Worm (Caenorhabditis elegans): Measurements from ENCODE around the gene F47B8.8.
A peak's percentile ranks its signal among the peaks of the same experiment; 100 is the strongest.

F47B8.8 gene

ce11 chrV:14322743-14323142 is 8.8 kb upstream of the F47B8.8 start, which contains the start of gene F47B8.3:
Gene F47B8.3 (minus strand): TSS chrV:14323003.
- no peak for TF ChIP-seq ceh-6 (GFP tag; optimal IDR thresholded peaks at IDR 0.05)
- TF ChIP-seq nfya-1 (tag; optimal IDR thresholded peaks at IDR 0.05): peak; percentile 13

- TF ChIP-seq pag-3 (tag; optimal IDR thresholded peaks at IDR 0.05; ENCODE audit: borderline replicate concordance) (peak; percentile 4), elt-4 (tag; optimal IDR thresholded peaks at IDR 0.05) (peak; percentile 42), rnt-1 (tag; optimal IDR thresholded peaks at IDR 0.05) (no peak)
Measured at ce11 chrV:14324502-14325467, 6.7 kb upstream of the F47B8.8 start, which contains the start of the genes F47B8.4 and F47B8.18. Gene F47B8.4 (minus strand): TSS chrV:14324673. Gene F47B8.18 (minus strand): TSS chrV:14325464.

ce11 chrV:14327776-14328175 is 3.8 kb upstream of the F47B8.8 start, which contains the start of gene F47B8.5:
Gene F47B8.5 (minus strand): TSS chrV:14327876.
- TF ChIP-seq pat-9 (tag; optimal IDR thresholded peaks at IDR 0.05) (no peak), pag-3 (tag; optimal IDR thresholded peaks at IDR 0.05; ENCODE audit: borderline replicate concordance) (no peak), dve-1 (tag; optimal IDR thresholded peaks at IDR 0.05) (no peak), fax-1 (tag; optimal IDR thresholded peaks at IDR 0.05) (no peak), odd-2 (tag; optimal IDR thresholded peaks at IDR 0.05) (no peak)

- TF ChIP-seq mec-3 (tag; optimal IDR thresholded peaks at IDR 0.05; ENCODE audit: borderline replicate concordance): no peak
- TF ChIP-seq zip-5 (tag; optimal IDR thresholded peaks at IDR 0.05): no peak
Measured at ce11 chrV:14328806-14329205, 2.7 kb upstream of the F47B8.8 start, which contains the start of gene pepm-1. Gene pepm-1 (plus strand): TSS chrV:14329106.

ce11 chrV:14333116-14333515 is 1.6 kb downstream of the F47B8.8 start, which contains the start of gene srm-4:
Gene srm-4 (plus strand): TSS chrV:14333416.
- TF ChIP-seq ztf-16 (tag; optimal IDR thresholded peaks at IDR 0.05) (no peak), ceh-24 (tag; optimal IDR thresholded peaks at IDR 0.05) (no peak), che-1 (tag; optimal IDR thresholded peaks at IDR 0.05) (no peak), gmeb-2 (tag; optimal IDR thresholded peaks at IDR 0.05) (no peak), dmd-4 (tag; optimal IDR thresholded peaks at IDR 0.05; ENCODE audit: borderline replicate concordance) (no peak), hlh-13 (GFP tag; optimal IDR thresholded peaks at IDR 0.05) (no peak), hlh-8 (tag; optimal IDR thresholded peaks at IDR 0.05) (no peak), fkh-10 (GFP tag; optimal IDR thresholded peaks at IDR 0.05) (no peak), nfya-1 (tag; optimal IDR thresholded peaks at IDR 0.05) (no peak), ceh-19 (GFP tag; optimal IDR thresholded peaks at IDR 0.05) (no peak), ceh-2 (tag; optimal IDR thresholded peaks at IDR 0.05) (no peak), lim-6 (tag; optimal IDR thresholded peaks at IDR 0.05) (no peak), ama-1 (optimal IDR thresholded peaks at IDR 0.05) (no peak), unc-3 (GFP tag; conservative IDR thresholded peaks at IDR 0.05) (no peak), unc-3 (tag; optimal IDR thresholded peaks at IDR 0.05) (no peak), syd-9 (tag; optimal IDR thresholded peaks at IDR 0.05) (no peak), pax-1 (tag; optimal IDR thresholded peaks at IDR 0.05) (no peak), elt-4 (tag; optimal IDR thresholded peaks at IDR 0.05) (no peak)

- TF ChIP-seq dve-1 (tag; optimal IDR thresholded peaks at IDR 0.05) (no peak), ceh-14 (tag; optimal IDR thresholded peaks at IDR 0.05) (no peak), nfya-1 (tag; optimal IDR thresholded peaks at IDR 0.05) (no peak), sdc-2 (tag; optimal IDR thresholded peaks at IDR 0.05) (no peak), pqm-1 (tag; optimal IDR thresholded peaks at IDR 0.05) (no peak), che-1 (tag; optimal IDR thresholded peaks at IDR 0.05) (no peak), rnt-1 (tag; optimal IDR thresholded peaks at IDR 0.05) (no peak), K09A11.1 (tag; optimal IDR thresholded peaks at IDR 0.05; ENCODE audit: insufficient read depth) (no peak), madf-2 (tag; optimal IDR thresholded peaks at IDR 0.05) (no peak), Y22D7AL.16 (tag; optimal IDR thresholded peaks at IDR 0.05) (no peak), hlh-15 (tag; optimal IDR thresholded peaks at IDR 0.05) (no peak), pat-9 (tag; optimal IDR thresholded peaks at IDR 0.05) (no peak)
Measured at ce11 chrV:14334901-14335300, 3.4 kb downstream of the F47B8.8 start, which contains the start of gene srm-5. Gene srm-5 (plus strand): TSS chrV:14335201.
